Worm (Caenorhabditis elegans) whole organism, L1 larva: ENCODE data around the gene rpap-2.
A peak's percentile ranks its signal among the peaks of the same experiment; 100 is the strongest.

Experiments used
- C04F5.9 ChIP-seq: sonication (generic microtip); optimal IDR thresholded peaks from 2 replicates; lab custom pipeline; 2016; ENCODE audit warnings: missing genetic modification characterization, missing compliant biosample characterization
- F16B12.6 ChIP-seq: fragments of 150-350 bp; optimal IDR thresholded peaks from 2 replicates; lab custom pipeline; 2014; ENCODE audit warnings: missing biosample characterization, missing genetic modification characterization
- Y116A8C.19 ChIP-seq: sonication (generic microtip); optimal IDR thresholded peaks from 2 replicates; lab custom pipeline; 2016; ENCODE audit warnings: missing compliant biosample characterization, missing genetic modification characterization, borderline replicate concordance
- aha-1 ChIP-seq: fragments of 150-350 bp; optimal IDR thresholded peaks from 2 replicates; lab custom pipeline; 2014; ENCODE audit warnings: missing biosample characterization, missing genetic modification characterization
- alr-1 ChIP-seq: fragments of 200-800 bp; sonication (Bioruptor generic); optimal IDR thresholded peaks from 2 replicates; lab custom pipeline; 2018; ENCODE audit warnings: borderline replicate concordance, mild to moderate bottlenecking, missing genetic modification characterization, missing compliant biosample characterization
- aly-2 ChIP-seq: fragments of 150-350 bp; optimal IDR thresholded peaks from 2 replicates; lab custom pipeline; 2014; ENCODE audit warnings: missing biosample characterization, missing genetic modification characterization
- ceh-63 ChIP-seq: fragments of 200-800 bp; sonication (Bioruptor generic); optimal IDR thresholded peaks from 2 replicates; lab custom pipeline; 2018; ENCODE audit warnings: mild to moderate bottlenecking, missing genetic modification characterization, missing compliant biosample characterization
- ceh-82 ChIP-seq, 3 experiments: fragments of 150-350 bp in 1 of 3; sonication (generic microtip) in 2 of 3; optimal IDR thresholded peaks; 2 replicates each; lab custom pipeline; 2014 to 2017; ENCODE audit warnings: missing biosample characterization in 3 of 3, missing genetic modification characterization in 3 of 3
- ceh-88 ChIP-seq: fragments of 200-800 bp; sonication (Bioruptor generic); IDR thresholded peaks from 2 replicates; pipeline ENCODE4 v1.3.6; 2022; ENCODE audit warnings: missing genetic modification characterization, missing compliant biosample characterization
- ceh-90 ChIP-seq: sonication (generic microtip); optimal IDR thresholded peaks from 2 replicates; lab custom pipeline; 2016; ENCODE audit warnings: missing genetic modification characterization, missing compliant biosample characterization
- ces-1 ChIP-seq: fragments of 150-350 bp; optimal IDR thresholded peaks from 2 replicates; lab custom pipeline; 2014; ENCODE audit warnings: missing biosample characterization, missing genetic modification reagents, missing genetic modification characterization
- efl-1 ChIP-seq, 4 experiments: fragments of 150-350 bp; optimal IDR thresholded peaks in 3 of 4; peaks in 1 of 4; 1 replicate in 1 of 4; 2 replicates in 3 of 4; lab custom pipeline; 2014; ENCODE audit warnings: missing biosample characterization in 2 of 4, missing genetic modification characterization in 2 of 4, missing genetic modification reagents in 2 of 4
- efl-3 ChIP-seq: fragments of 200-800 bp; sonication (Bioruptor generic); optimal IDR thresholded peaks from 2 replicates; lab custom pipeline; 2018; ENCODE audit warnings: mild to moderate bottlenecking, missing genetic modification characterization, missing compliant biosample characterization
- egl-13 ChIP-seq: sonication (generic microtip); optimal IDR thresholded peaks from 2 replicates; lab custom pipeline; 2016; ENCODE audit warnings: missing genotype, missing genetic modification reagents, missing genetic modification characterization, missing compliant biosample characterization
- elt-2 ChIP-seq: sonication (generic microtip); optimal IDR thresholded peaks from 2 replicates; lab custom pipeline; 2016; ENCODE audit warnings: missing genetic modification characterization, mild to moderate bottlenecking, inconsistent platforms, missing compliant biosample characterization, missing genetic modification reagents
- ets-5 ChIP-seq: fragments of 200-800 bp; sonication (Bioruptor generic); IDR thresholded peaks from 2 replicates; pipeline ENCODE4 v1.3.6; 2022; ENCODE audit warnings: missing genetic modification characterization, missing compliant biosample characterization
- fkh-4 ChIP-seq: sonication (generic microtip); optimal IDR thresholded peaks from 2 replicates; lab custom pipeline; 2016; ENCODE audit warnings: missing compliant biosample characterization, missing genetic modification characterization, borderline replicate concordance
- fkh-8 ChIP-seq: sonication (generic microtip); optimal IDR thresholded peaks from 2 replicates; lab custom pipeline; 2016; ENCODE audit warnings: mild to moderate bottlenecking, missing genetic modification characterization, missing compliant biosample characterization
- irx-1 ChIP-seq: sonication (generic microtip); optimal IDR thresholded peaks from 2 replicates; lab custom pipeline; 2016; ENCODE audit warnings: missing genetic modification characterization, missing compliant biosample characterization
- jun-1 ChIP-seq: fragments of 150-350 bp; optimal IDR thresholded peaks from 2 replicates; lab custom pipeline; 2014; ENCODE audit warnings: missing biosample characterization, missing genetic modification reagents, missing genetic modification characterization
- lin-35 ChIP-seq, 2 experiments: fragments of 150-350 bp; optimal IDR thresholded peaks; 2 replicates each; lab custom pipeline; 2014; ENCODE audit warnings: missing biosample characterization in 2 of 2, missing genetic modification characterization in 2 of 2, missing genetic modification reagents in 2 of 2
- lin-39 ChIP-seq: fragments of 150-350 bp; optimal IDR thresholded peaks from 2 replicates; lab custom pipeline; 2014; ENCODE audit warnings: missing biosample characterization, missing genetic modification reagents, missing genetic modification characterization
- lir-3 ChIP-seq: sonication (generic microtip); optimal IDR thresholded peaks from 2 replicates; lab custom pipeline; 2016; ENCODE audit warnings: mild to moderate bottlenecking, missing genetic modification characterization, moderate library complexity, missing compliant biosample characterization; ENCODE audit not compliant: poor library complexity
- lsy-2 ChIP-seq, 2 experiments: fragments of 150-350 bp; optimal IDR thresholded peaks; 2 replicates each; lab custom pipeline; 2014; ENCODE audit warnings: missing biosample characterization in 2 of 2, missing genetic modification characterization in 2 of 2
- mef-2 ChIP-seq: fragments of 150-350 bp; optimal IDR thresholded peaks from 2 replicates; lab custom pipeline; 2014; ENCODE audit warnings: missing biosample characterization, missing genetic modification characterization
- nhr-12 ChIP-seq: sonication (generic microtip); optimal IDR thresholded peaks from 2 replicates; lab custom pipeline; 2017; ENCODE audit warnings: missing biosample characterization, missing genetic modification characterization
- nhr-19 ChIP-seq: fragments of 200-800 bp; sonication (Bioruptor generic); conservative IDR thresholded peaks from 2 replicates; pipeline ENCODE4 v1.3.6; 2022; ENCODE audit warnings: missing genetic modification characterization, missing compliant biosample characterization
- nhr-47 ChIP-seq: sonication (generic microtip); optimal IDR thresholded peaks from 2 replicates; lab custom pipeline; 2016; ENCODE audit warnings: mild to moderate bottlenecking, missing genetic modification characterization, moderate library complexity, missing compliant biosample characterization
- nhr-71 ChIP-seq: sonication (generic microtip); optimal IDR thresholded peaks from 2 replicates; lab custom pipeline; 2016; ENCODE audit warnings: mild to moderate bottlenecking, missing genetic modification characterization, moderate library complexity, missing compliant biosample characterization
- nhr-76 ChIP-seq: sonication (generic microtip); optimal IDR thresholded peaks from 2 replicates; lab custom pipeline; 2017; ENCODE audit warnings: missing biosample characterization, missing genetic modification characterization
- nhr-85 ChIP-seq: sonication (generic microtip); peaks from one replicate; lab custom pipeline; 2016; ENCODE audit warnings: missing genetic modification characterization, inconsistent platforms, missing compliant biosample characterization
- nhr-90 ChIP-seq: sonication (generic microtip); optimal IDR thresholded peaks from 2 replicates; lab custom pipeline; 2016; ENCODE audit warnings: mild to moderate bottlenecking, missing genetic modification characterization, missing compliant biosample characterization; ENCODE audit not compliant: poor library complexity
- pag-3 ChIP-seq: sonication (generic microtip); optimal IDR thresholded peaks from 2 replicates; lab custom pipeline; 2017; ENCODE audit warnings: missing genetic modification characterization, mild to moderate bottlenecking, missing compliant biosample characterization, antibody characterized with exemption, borderline replicate concordance; ENCODE audit not compliant: insufficient read depth
- pqm-1 ChIP-seq: sonication (generic microtip); optimal IDR thresholded peaks from 3 replicates; lab custom pipeline; 2017; ENCODE audit warnings: missing biosample characterization, missing genetic modification characterization
- snpc-4 ChIP-seq: fragments of 150-350 bp; optimal IDR thresholded peaks from 2 replicates; lab custom pipeline; 2014; ENCODE audit warnings: missing biosample characterization, missing genetic modification characterization
- snu-23 ChIP-seq: sonication (generic microtip); optimal IDR thresholded peaks from 2 replicates; lab custom pipeline; 2016; ENCODE audit warnings: missing genetic modification characterization, missing compliant biosample characterization
- sox-4 ChIP-seq: sonication (generic microtip); optimal IDR thresholded peaks from 2 replicates; lab custom pipeline; 2016; ENCODE audit warnings: missing genetic modification characterization, missing compliant biosample characterization
- sptf-1 ChIP-seq: fragments of 150-350 bp; optimal IDR thresholded peaks from 2 replicates; lab custom pipeline; 2014; ENCODE audit warnings: missing biosample characterization, missing genetic modification characterization
- sup-37 ChIP-seq: fragments of 200-800 bp; sonication (Bioruptor generic); optimal IDR thresholded peaks from 2 replicates; lab custom pipeline; 2018; ENCODE audit warnings: mild to moderate bottlenecking, missing genetic modification characterization, missing compliant biosample characterization
- swsn-7 ChIP-seq: sonication (generic microtip); optimal IDR thresholded peaks from 2 replicates; lab custom pipeline; 2016; ENCODE audit warnings: missing genetic modification characterization, missing compliant biosample characterization
- tbx-2 ChIP-seq: sonication (generic microtip); optimal IDR thresholded peaks from 2 replicates; lab custom pipeline; 2016; ENCODE audit warnings: missing genetic modification characterization, missing compliant biosample characterization
- tlp-1 ChIP-seq: fragments of 150-350 bp; optimal IDR thresholded peaks from 2 replicates; lab custom pipeline; 2014; ENCODE audit warnings: missing biosample characterization, missing genetic modification characterization
- unc-30 ChIP-seq: sonication (generic microtip); optimal IDR thresholded peaks from 2 replicates; lab custom pipeline; 2017; ENCODE audit warnings: missing biosample characterization, missing genetic modification characterization
- unc-86 ChIP-seq: sonication (generic microtip); optimal IDR thresholded peaks from 2 replicates; lab custom pipeline; 2016; ENCODE audit warnings: missing genetic modification characterization, missing compliant biosample characterization
- vab-15 ChIP-seq: sonication (generic microtip); optimal IDR thresholded peaks from 2 replicates; lab custom pipeline; 2017; ENCODE audit warnings: missing genotype, mild to moderate bottlenecking, missing genetic modification characterization, missing compliant biosample characterization
- xbp-1 ChIP-seq: sonication (generic microtip); optimal IDR thresholded peaks from 2 replicates; lab custom pipeline; 2016; ENCODE audit warnings: missing genetic modification characterization, missing compliant biosample characterization
- zag-1 ChIP-seq: fragments of 150-350 bp; optimal IDR thresholded peaks from 2 replicates; lab custom pipeline; 2014; ENCODE audit warnings: missing biosample characterization, missing genetic modification characterization
- zip-4 ChIP-seq: fragments of 200-800 bp; sonication (Bioruptor generic); optimal IDR thresholded peaks from 2 replicates; lab custom pipeline; 2018; ENCODE audit warnings: mild to moderate bottlenecking, missing genetic modification characterization, moderate library complexity, missing compliant biosample characterization
- ztf-11 ChIP-seq, 2 experiments: sonication (generic microtip); optimal IDR thresholded peaks; 2 replicates each; lab custom pipeline; 2016 to 2017; ENCODE audit warnings: missing genetic modification characterization in 2 of 2, missing biosample characterization in 1 of 2, missing compliant biosample characterization in 1 of 2

Gene rpap-2

ce11 chrIII:8981847-8982479, 14.2 kb downstream of the rpap-2 start, which contains the start of gene pde-2 (continued):
- TF ChIP-seq alr-1 (tag; lab: Kevin White, UChicago), result no peak
- no peak for TF ChIP-seq vab-15 (tag; lab: Kevin White, UChicago)
- peak; percentile 60 for TF ChIP-seq snu-23 (GFP tag; lab: Kevin White, UChicago)
- TF ChIP-seq nhr-71 (tag; lab: Kevin White, UChicago), result peak; percentile 68
- no peak for TF ChIP-seq sox-4 (tag; lab: Kevin White, UChicago)
- no peak for TF ChIP-seq Y116A8C.19 (tag; lab: Kevin White, UChicago)
- no peak for TF ChIP-seq nhr-90 (tag; lab: Kevin White, UChicago)
- no peak for TF ChIP-seq nhr-12
- peak; percentile 28 for TF ChIP-seq xbp-1 (tag; lab: Kevin White, UChicago)
- peak; percentile 78 for TF ChIP-seq nhr-85
- no peak for TF ChIP-seq pag-3 (tag; lab: Kevin White, UChicago)
- no peak for TF ChIP-seq elt-2 (tag; lab: Kevin White, UChicago)
- no peak for TF ChIP-seq sptf-1 (tag; lab: Kevin White, UChicago)
- TF ChIP-seq swsn-7 (tag; lab: Kevin White, UChicago), result peak; percentile 51
- TF ChIP-seq efl-1 (optimal IDR thresholded peaks at IDR 0.05; lab: Kevin White, UChicago), result peak; percentile 19 to 45
- no peak for TF ChIP-seq efl-1 (GFP tag; optimal IDR thresholded peaks at IDR 0.05 in 1 of 2; lab: Kevin White, UChicago)
- peak; percentile 5 for TF ChIP-seq unc-86
- TF ChIP-seq ztf-11 (tag; optimal IDR thresholded peaks at IDR 0.05; lab: Kevin White, UChicago), result no peak
- peak in 2 of 3 experiments; percentile 34 to 37 for TF ChIP-seq ceh-82 (tag; optimal IDR thresholded peaks at IDR 0.05; lab: Kevin White, UChicago)
- no peak for TF ChIP-seq ceh-88 (GFP tag; lab: Robert Waterston, UW)
- TF ChIP-seq efl-3, result no peak
- TF ChIP-seq pqm-1 (tag; lab: Kevin White, UChicago), result no peak
- no peak for TF ChIP-seq ces-1 (GFP tag; lab: Kevin White, UChicago)
- TF ChIP-seq C04F5.9 (tag; lab: Kevin White, UChicago), result no peak
- no peak for TF ChIP-seq snpc-4 (tag; lab: Kevin White, UChicago)
- TF ChIP-seq ceh-90 (tag; lab: Kevin White, UChicago), result no peak
- peak; percentile 8 to 45 for TF ChIP-seq lin-35 (GFP tag; optimal IDR thresholded peaks at IDR 0.05; lab: Kevin White, UChicago)
- no peak for TF ChIP-seq sup-37 (GFP tag; lab: Kevin White, UChicago)
- no peak for TF ChIP-seq lin-39
- TF ChIP-seq nhr-19 (GFP tag; lab: Robert Waterston, UW), result peak; percentile 35; the same call in 1 of the 2 replicates
- TF ChIP-seq zag-1 (tag; lab: Kevin White, UChicago), result no peak
- TF ChIP-seq ceh-63 (GFP tag; lab: Kevin White, UChicago), result no peak
- TF ChIP-seq tbx-2 (tag; lab: Kevin White, UChicago), result peak; percentile 54
- peak; percentile 58 for TF ChIP-seq nhr-47
- TF ChIP-seq jun-1, result no peak
- TF ChIP-seq fkh-8, result peak; percentile 18
- no peak for TF ChIP-seq aly-2 (tag; lab: Kevin White, UChicago)
- TF ChIP-seq fkh-4 (tag; lab: Kevin White, UChicago), result no peak
- TF ChIP-seq ets-5 (GFP tag; lab: Robert Waterston, UW), result no peak
- peak; percentile 39 for TF ChIP-seq lir-3
- TF ChIP-seq zip-4 (GFP tag; lab: Kevin White, UChicago), result no peak
- TF ChIP-seq lsy-2 (tag; optimal IDR thresholded peaks at IDR 0.05; lab: Kevin White, UChicago), result peak; percentile 47 to 64
- no peak for TF ChIP-seq F16B12.6 (tag; lab: Kevin White, UChicago)
- no peak for TF ChIP-seq nhr-76 (tag; lab: Kevin White, UChicago)
- no peak for TF ChIP-seq mef-2 (tag; lab: Kevin White, UChicago)
- TF ChIP-seq tlp-1 (tag; lab: Kevin White, UChicago), result no peak
- TF ChIP-seq egl-13 (tag; lab: Kevin White, UChicago), result no peak
- no peak for TF ChIP-seq unc-30
- TF ChIP-seq aha-1 (tag; lab: Kevin White, UChicago), result no peak
- no peak for TF ChIP-seq irx-1 (tag; lab: Kevin White, UChicago)
